Worm (Caenorhabditis elegans): Measurements from ENCODE around the gene C50E3.12.

ce11 chrV:7609698-7610420, 12.0 kb downstream of the C50E3.12 start, which contains the start of the genes folt-3 and clec-214:
- TF ChIP-seq elt-1 (tag; optimal IDR thresholded peaks at IDR 0.05) (no peak), egl-27 (tag; optimal IDR thresholded peaks at IDR 0.05) (no peak), nhr-28 (tag; optimal IDR thresholded peaks at IDR 0.05) (no peak), elt-2 (tag; optimal IDR thresholded peaks at IDR 0.05) (peak; percentile 56), nhr-12 (tag; optimal IDR thresholded peaks at IDR 0.05) (no peak), mdl-1 (tag; optimal IDR thresholded peaks at IDR 0.05) (no peak), nhr-76 (tag; optimal IDR thresholded peaks at IDR 0.05) (no peak), nhr-237 (tag; optimal IDR thresholded peaks at IDR 0.05) (no peak), snpc-4 (tag; optimal IDR thresholded peaks at IDR 0.05) (no peak), skn-1 (tag; optimal IDR thresholded peaks at IDR 0.05) (no peak), ceh-82 (tag; optimal IDR thresholded peaks at IDR 0.05) (no peak), nhr-25 (tag; optimal IDR thresholded peaks at IDR 0.05) (no peak), R02D3.7 (tag; optimal IDR thresholded peaks at IDR 0.05) (no peak), ZK546.5 (tag; optimal IDR thresholded peaks at IDR 0.05) (no peak)

All from whole organism, L3 larva.